Worm (Caenorhabditis elegans) whole organism, L4 larva: ENCODE results near the gene F13A7.1.

ENCODE experiments used
- F44E2.7 ChIP-seq: fragments of 200-800 bp; sonication (Bioruptor generic); IDR thresholded peaks from 2 replicates; pipeline ENCODE4 v2.1.2; 2022; ENCODE audit warnings: missing genetic modification characterization, missing compliant biosample characterization
- lin-38 ChIP-seq: fragments of 200-800 bp; sonication (Bioruptor generic); IDR thresholded peaks from 2 replicates; pipeline ENCODE4 v1.3.6; 2022; ENCODE audit warnings: missing genetic modification reagents, missing genetic modification characterization, missing compliant biosample characterization
- nhr-10 ChIP-seq: fragments of 150-350 bp; optimal IDR thresholded peaks from 2 replicates; lab custom pipeline; 2014; ENCODE audit warnings: missing biosample characterization, missing genetic modification characterization
- vab-7 ChIP-seq: fragments of 200-800 bp; sonication (Bioruptor generic); IDR thresholded peaks from 2 replicates; pipeline ENCODE4 v1.3.6; 2022; ENCODE audit warnings: missing genetic modification reagents, missing genetic modification characterization, missing compliant biosample characterization
- ztf-7 ChIP-seq: fragments of 150-350 bp; optimal IDR thresholded peaks from 2 replicates; lab custom pipeline; 2014; ENCODE audit warnings: missing biosample characterization, missing genetic modification characterization

ce11 chrV:16368143-16368542 is 9.6 kb downstream of the F13A7.1 start:
- no peak for TF ChIP-seq vab-7 (GFP tag; lab: Robert Waterston, UW)
- TF ChIP-seq ztf-7 = no peak
- TF ChIP-seq F44E2.7 (GFP tag; lab: Robert Waterston, UW) = no peak
- TF ChIP-seq lin-38 (GFP tag; lab: Robert Waterston, UW) = no peak
- no peak for TF ChIP-seq nhr-10 (tag; lab: Kevin White, UChicago)
